Worm (Caenorhabditis elegans): ENCODE measurements around the gene vit-6.

DNA sequence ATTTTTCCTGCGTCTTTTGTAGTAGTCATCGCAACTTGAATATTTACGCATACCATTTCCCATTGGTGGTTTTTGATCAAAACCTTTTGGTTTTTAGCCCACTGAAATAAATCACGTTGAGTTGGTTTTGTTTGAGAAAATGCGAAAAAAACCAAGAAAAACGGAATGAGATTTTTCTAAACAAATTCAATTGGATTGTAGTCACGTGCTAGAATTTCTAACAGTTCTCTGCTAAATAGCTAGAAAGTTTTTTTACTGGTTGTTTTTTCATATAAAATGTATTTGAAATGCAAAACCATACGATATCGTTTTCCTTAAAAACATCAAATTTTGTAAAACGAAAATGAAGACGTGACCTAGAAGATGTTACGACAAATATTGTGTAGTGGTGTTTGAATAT lies 15.7 kb downstream of the vit-6 start, which contains the start of gene K07H8.12:
- TF ChIP-seq him-1 (tag; optimal IDR thresholded peaks at IDR 0.05): no peak
- no peak for TF ChIP-seq W03F9.2 (tag; optimal IDR thresholded peaks at IDR 0.05)

Measured in whole organism, L4/young adult.